Worm (Caenorhabditis elegans) whole organism, L1 larva: ENCODE results near the gene F41E6.8.

Experiments
- C04F5.9 ChIP-seq: sonication (generic microtip); optimal IDR thresholded peaks from 2 replicates; lab custom pipeline; 2016; ENCODE audit warnings: missing genetic modification characterization, missing compliant biosample characterization
- F16B12.6 ChIP-seq: fragments of 150-350 bp; optimal IDR thresholded peaks from 2 replicates; lab custom pipeline; 2014; ENCODE audit warnings: missing biosample characterization, missing genetic modification characterization
- alr-1 ChIP-seq: fragments of 200-800 bp; sonication (Bioruptor generic); optimal IDR thresholded peaks from 2 replicates; lab custom pipeline; 2018; ENCODE audit warnings: borderline replicate concordance, mild to moderate bottlenecking, missing genetic modification characterization, missing compliant biosample characterization
- ama-1 ChIP-seq: fragments of 150-350 bp; optimal IDR thresholded peaks from 2 replicates; lab custom pipeline; 2014
- blmp-1 ChIP-seq: fragments of 150-350 bp; optimal IDR thresholded peaks from 2 replicates; lab custom pipeline; 2014; ENCODE audit warnings: missing biosample characterization, missing genetic modification characterization
- dsc-1 ChIP-seq: sonication (generic microtip); optimal IDR thresholded peaks from 2 replicates; lab custom pipeline; 2016; ENCODE audit warnings: mild to moderate bottlenecking, missing genetic modification characterization, missing compliant biosample characterization
- efl-1 ChIP-seq, 4 experiments: fragments of 150-350 bp; optimal IDR thresholded peaks in 3 of 4; peaks in 1 of 4; 1 replicate in 1 of 4; 2 replicates in 3 of 4; lab custom pipeline; 2014; ENCODE audit warnings: missing biosample characterization in 2 of 4, missing genetic modification characterization in 2 of 4, missing genetic modification reagents in 2 of 4
- efl-3 ChIP-seq: fragments of 200-800 bp; sonication (Bioruptor generic); optimal IDR thresholded peaks from 2 replicates; lab custom pipeline; 2018; ENCODE audit warnings: mild to moderate bottlenecking, missing genetic modification characterization, missing compliant biosample characterization
- elt-2 ChIP-seq: sonication (generic microtip); optimal IDR thresholded peaks from 2 replicates; lab custom pipeline; 2016; ENCODE audit warnings: missing genetic modification characterization, mild to moderate bottlenecking, inconsistent platforms, missing compliant biosample characterization, missing genetic modification reagents
- fkh-10 ChIP-seq: sonication (generic microtip); optimal IDR thresholded peaks from 2 replicates; lab custom pipeline; 2017; ENCODE audit warnings: missing biosample characterization, missing genetic modification reagents, missing genetic modification characterization
- irx-1 ChIP-seq: sonication (generic microtip); optimal IDR thresholded peaks from 2 replicates; lab custom pipeline; 2016; ENCODE audit warnings: missing genetic modification characterization, missing compliant biosample characterization
- lin-13 ChIP-seq: fragments of 150-350 bp; optimal IDR thresholded peaks from 2 replicates; lab custom pipeline; 2014; ENCODE audit warnings: missing biosample characterization, missing genetic modification reagents, missing genetic modification characterization
- lin-14 ChIP-seq: fragments of 200-800 bp; sonication (Bioruptor generic); optimal IDR thresholded peaks from 2 replicates; lab custom pipeline; 2018; ENCODE audit warnings: mild to moderate bottlenecking, missing genetic modification characterization, moderate library complexity, missing compliant biosample characterization
- lin-35 ChIP-seq, 2 experiments: fragments of 150-350 bp; optimal IDR thresholded peaks; 2 replicates each; lab custom pipeline; 2014; ENCODE audit warnings: missing biosample characterization in 2 of 2, missing genetic modification characterization in 2 of 2, missing genetic modification reagents in 2 of 2
- lsy-2 ChIP-seq, 2 experiments: fragments of 150-350 bp; optimal IDR thresholded peaks; 2 replicates each; lab custom pipeline; 2014; ENCODE audit warnings: missing biosample characterization in 2 of 2, missing genetic modification characterization in 2 of 2
- mdl-1 ChIP-seq, 2 experiments: fragments of 150-350 bp; optimal IDR thresholded peaks; 2 replicates each; lab custom pipeline; 2014 to 2017; ENCODE audit warnings: missing biosample characterization in 2 of 2, missing genetic modification characterization in 2 of 2, inconsistent platforms in 1 of 2
- nhr-11 ChIP-seq: fragments of 150-350 bp; optimal IDR thresholded peaks from 2 replicates; lab custom pipeline; 2014; ENCODE audit warnings: missing biosample characterization, missing genetic modification characterization
- nhr-20 ChIP-seq: sonication (generic microtip); optimal IDR thresholded peaks from 2 replicates; lab custom pipeline; 2016; ENCODE audit warnings: mild to moderate bottlenecking, missing genetic modification characterization, missing compliant biosample characterization
- nhr-28 ChIP-seq: fragments of 150-350 bp; optimal IDR thresholded peaks from 2 replicates; lab custom pipeline; 2014; ENCODE audit warnings: missing biosample characterization, missing genetic modification characterization
- nhr-76 ChIP-seq: sonication (generic microtip); optimal IDR thresholded peaks from 2 replicates; lab custom pipeline; 2017; ENCODE audit warnings: missing biosample characterization, missing genetic modification characterization
- nhr-77 ChIP-seq: fragments of 150-350 bp; optimal IDR thresholded peaks from 2 replicates; lab custom pipeline; 2014; ENCODE audit warnings: missing biosample characterization, missing genetic modification characterization
- nhr-85 ChIP-seq: sonication (generic microtip); peaks from one replicate; lab custom pipeline; 2016; ENCODE audit warnings: missing genetic modification characterization, inconsistent platforms, missing compliant biosample characterization
- pax-3 ChIP-seq: fragments of 200-800 bp; sonication (Bioruptor generic); optimal IDR thresholded peaks from 2 replicates; lab custom pipeline; 2018; ENCODE audit warnings: mild to moderate bottlenecking, missing genetic modification characterization, moderate library complexity, missing compliant biosample characterization
- pqm-1 ChIP-seq: sonication (generic microtip); optimal IDR thresholded peaks from 3 replicates; lab custom pipeline; 2017; ENCODE audit warnings: missing biosample characterization, missing genetic modification characterization
- skn-1 ChIP-seq: fragments of 150-350 bp; optimal IDR thresholded peaks from 2 replicates; lab custom pipeline; 2014; ENCODE audit warnings: missing biosample characterization, missing genetic modification characterization
- snpc-4 ChIP-seq: fragments of 150-350 bp; optimal IDR thresholded peaks from 2 replicates; lab custom pipeline; 2014; ENCODE audit warnings: missing biosample characterization, missing genetic modification characterization
- swsn-7 ChIP-seq: sonication (generic microtip); optimal IDR thresholded peaks from 2 replicates; lab custom pipeline; 2016; ENCODE audit warnings: missing genetic modification characterization, missing compliant biosample characterization
- tlp-1 ChIP-seq: fragments of 150-350 bp; optimal IDR thresholded peaks from 2 replicates; lab custom pipeline; 2014; ENCODE audit warnings: missing biosample characterization, missing genetic modification characterization
- unc-130 ChIP-seq: fragments of 150-350 bp; optimal IDR thresholded peaks from 2 replicates; lab custom pipeline; 2017; ENCODE audit warnings: missing biosample characterization, missing genetic modification characterization, inconsistent platforms
- unc-62 ChIP-seq: fragments of 150-350 bp; optimal IDR thresholded peaks from 2 replicates; lab custom pipeline; 2014; ENCODE audit warnings: missing biosample characterization, missing genetic modification reagents, missing genetic modification characterization
- unc-98 ChIP-seq: fragments of 200-800 bp; sonication (Bioruptor generic); IDR thresholded peaks from 2 replicates; pipeline ENCODE4 v1.3.6; 2022; ENCODE audit warnings: missing genetic modification characterization, missing compliant biosample characterization
- zag-1 ChIP-seq: fragments of 150-350 bp; optimal IDR thresholded peaks from 2 replicates; lab custom pipeline; 2014; ENCODE audit warnings: missing biosample characterization, missing genetic modification characterization

Gene F41E6.8

ce11 chrV:8601420-8601819 is at the start of gene F41E6.8:
Gene F41E6.8 (minus strand): TSS chrV:8601520.
- no peak for TF ChIP-seq lin-13 (GFP tag; lab: Kevin White, UChicago)

ce11 chrV:8650365-8650764 is 49.0 kb upstream of the F41E6.8 start:
- no peak for TF ChIP-seq F16B12.6

- TF ChIP-seq nhr-85 (tag; lab: Kevin White, UChicago) = no peak
- TF ChIP-seq mdl-1 (tag; optimal IDR thresholded peaks at IDR 0.05; lab: Kevin White, UChicago) = no peak
- TF ChIP-seq lin-35 (GFP tag; optimal IDR thresholded peaks at IDR 0.05; lab: Kevin White, UChicago) = peak in 1 of 2 experiments; percentile 22
- peak; percentile 94 for TF ChIP-seq elt-2 (tag; lab: Kevin White, UChicago)
- peak; percentile 12 for TF ChIP-seq nhr-20 (tag; lab: Kevin White, UChicago)
- peak in 1 of 2 experiments; percentile 16 for TF ChIP-seq lsy-2 (tag; optimal IDR thresholded peaks at IDR 0.05; lab: Kevin White, UChicago)
- TF ChIP-seq C04F5.9 = no peak
- TF ChIP-seq pax-3 = peak; percentile 1
- TF ChIP-seq blmp-1 (tag; lab: Kevin White, UChicago) = no peak
- TF ChIP-seq lin-14 = peak; percentile 34
- TF ChIP-seq pqm-1 (tag; lab: Kevin White, UChicago) = peak; percentile 57
- TF ChIP-seq tlp-1 (tag; lab: Kevin White, UChicago) = no peak
Observed at ce11 chrV:8648251-8648650, 46.9 kb upstream of the F41E6.8 start.

ce11 chrV:8643093-8643492 is 41.8 kb upstream of the F41E6.8 start, which contains the start of gene asp-13:
Gene asp-13 (minus strand): TSS chrV:8643193.
- peak; percentile 22 for TF ChIP-seq elt-2 (tag; lab: Kevin White, UChicago)
- TF ChIP-seq nhr-11 (tag; lab: Kevin White, UChicago) = no peak

- TF ChIP-seq unc-62 (GFP tag; lab: Kevin White, UChicago) (no peak), efl-1 (optimal IDR thresholded peaks at IDR 0.05; lab: Kevin White, UChicago) (no peak), efl-1 (GFP tag; optimal IDR thresholded peaks at IDR 0.05 in 1 of 2; lab: Kevin White, UChicago) (peak in 1 of 2 experiments; percentile 85), efl-3 (GFP tag; lab: Kevin White, UChicago) (no peak), irx-1 (tag; lab: Kevin White, UChicago) (no peak), alr-1 (no peak), unc-130 (tag; lab: Kevin White, UChicago) (no peak), C04F5.9 (no peak)
Observed at ce11 chrV:8641266-8641665, 39.9 kb upstream of the F41E6.8 start, which contains the start of gene F28A12.3. Gene F28A12.3 (minus strand): TSS chrV:8641366.

- TF ChIP-seq alr-1 (no peak), mdl-1 (tag; optimal IDR thresholded peaks at IDR 0.05; lab: Kevin White, UChicago) (no peak), unc-98 (GFP tag; lab: Robert Waterston, UW) (no peak), dsc-1 (tag; lab: Kevin White, UChicago) (no peak), nhr-77 (tag; lab: Kevin White, UChicago) (no peak), nhr-28 (tag; lab: Kevin White, UChicago) (no peak), skn-1 (no peak), ama-1 (lab: Kevin White, UChicago) (no peak), lin-35 (GFP tag; optimal IDR thresholded peaks at IDR 0.05; lab: Kevin White, UChicago) (no peak), snpc-4 (no peak), zag-1 (tag; lab: Kevin White, UChicago) (no peak)
Observed at ce11 chrV:8637666-8638271, 36.4 kb upstream of the F41E6.8 start, which contains the start of the genes F28A12.10 and acd-4. Gene F28A12.10 (minus strand): TSS chrV:8637766. Gene acd-4 (plus strand): TSS chrV:8638221.

- TF ChIP-seq swsn-7 (tag; lab: Kevin White, UChicago) = no peak
- no peak for TF ChIP-seq nhr-76 (tag; lab: Kevin White, UChicago)
- TF ChIP-seq nhr-20 (tag; lab: Kevin White, UChicago) = no peak
- TF ChIP-seq fkh-10 (GFP tag; lab: Kevin White, UChicago) = no peak
- TF ChIP-seq, all 84 proteins: peak for 0
Observed at ce11 chrV:8636907-8637306, 35.6 kb upstream of the F41E6.8 start, which contains the start of gene grl-12. Gene grl-12 (minus strand): TSS chrV:8637007.
